Worm (Caenorhabditis elegans) whole organism, L3 larva: Measurements from ENCODE around the gene R02F2.4.
A peak's percentile ranks its signal among the peaks of the same experiment; 100 is the strongest.

ENCODE experiments used
- R02D3.7 ChIP-seq: fragments of 150-350 bp; optimal IDR thresholded peaks from 2 replicates; lab custom pipeline; 2014; ENCODE audit warnings: missing biosample characterization, missing genetic modification characterization
- ZK546.5 ChIP-seq: sonication (generic microtip); optimal IDR thresholded peaks from 2 replicates; lab custom pipeline; 2017; ENCODE audit warnings: missing biosample characterization, missing genetic modification characterization
- aly-2 ChIP-seq: fragments of 150-350 bp; optimal IDR thresholded peaks from 2 replicates; lab custom pipeline; 2014; ENCODE audit warnings: missing biosample characterization, missing genetic modification characterization
- ama-1 ChIP-seq: fragments of 150-350 bp; optimal IDR thresholded peaks from 2 replicates; lab custom pipeline; 2018
- ceh-16 ChIP-seq: sonication (generic microtip); optimal IDR thresholded peaks from 2 replicates; lab custom pipeline; 2017; ENCODE audit warnings: missing biosample characterization, missing genetic modification characterization
- ceh-28 ChIP-seq: fragments of 150-350 bp; optimal IDR thresholded peaks from 2 replicates; lab custom pipeline; 2014; ENCODE audit warnings: missing biosample characterization, missing genetic modification reagents, missing genetic modification characterization
- ceh-9 ChIP-seq: sonication (generic microtip); optimal IDR thresholded peaks from 2 replicates; lab custom pipeline; 2018; ENCODE audit warnings: missing biosample characterization, missing genetic modification characterization
- egl-27 ChIP-seq: sonication (generic microtip); optimal IDR thresholded peaks from 4 replicates; lab custom pipeline; 2017; ENCODE audit warnings: missing biosample characterization, missing genetic modification reagents, missing genetic modification characterization
- egl-5 ChIP-seq: fragments of 150-350 bp; optimal IDR thresholded peaks from 2 replicates; lab custom pipeline; 2017; ENCODE audit warnings: missing biosample characterization, missing genetic modification reagents, missing genetic modification characterization, inconsistent platforms
- elt-2 ChIP-seq: sonication (generic microtip); optimal IDR thresholded peaks from 2 replicates; lab custom pipeline; 2016; ENCODE audit warnings: missing genetic modification reagents, mild to moderate bottlenecking, missing genetic modification characterization, missing compliant biosample characterization
- elt-3 ChIP-seq, 3 experiments: fragments of 150-350 bp in 1 of 3; sonication (generic microtip) in 2 of 3; optimal IDR thresholded peaks; 2 replicates in 2 of 3; 4 replicates in 1 of 3; lab custom pipeline; 2014 to 2017; ENCODE audit warnings: missing biosample characterization in 3 of 3, missing genetic modification characterization in 3 of 3
- eor-1 ChIP-seq, 2 experiments: fragments of 150-350 bp; optimal IDR thresholded peaks; 2 replicates each; lab custom pipeline; 2014 to 2018; ENCODE audit warnings: missing biosample characterization in 2 of 2, missing genetic modification characterization in 2 of 2
- fkh-10 ChIP-seq: sonication (generic microtip); optimal IDR thresholded peaks from 2 replicates; lab custom pipeline; 2017; ENCODE audit warnings: missing biosample characterization, missing genetic modification reagents, missing genetic modification characterization
- fkh-2 ChIP-seq: fragments of 150-350 bp; optimal IDR thresholded peaks from 2 replicates; lab custom pipeline; 2014; ENCODE audit warnings: missing biosample characterization, missing genetic modification reagents, missing genetic modification characterization
- hmg-11 ChIP-seq: sonication (generic microtip); optimal IDR thresholded peaks from 2 replicates; lab custom pipeline; 2016; ENCODE audit warnings: missing genetic modification characterization, missing compliant biosample characterization
- lin-15B ChIP-seq: fragments of 150-350 bp; optimal IDR thresholded peaks from 2 replicates; lab custom pipeline; 2014; ENCODE audit warnings: missing biosample characterization, missing genetic modification characterization
- lin-39 ChIP-seq: fragments of 150-350 bp; optimal IDR thresholded peaks from 2 replicates; lab custom pipeline; 2018; ENCODE audit warnings: missing biosample characterization, missing genetic modification reagents, missing genetic modification characterization
- lsy-12 ChIP-seq: sonication (generic microtip); optimal IDR thresholded peaks from 2 replicates; lab custom pipeline; 2016; ENCODE audit warnings: mild to moderate bottlenecking, missing genetic modification characterization, missing compliant biosample characterization
- mdl-1 ChIP-seq: fragments of 150-350 bp; optimal IDR thresholded peaks from 2 replicates; lab custom pipeline; 2014; ENCODE audit warnings: missing biosample characterization, missing genetic modification characterization
- mml-1 ChIP-seq: fragments of 150-350 bp; sonication (generic microtip); optimal IDR thresholded peaks from 3 replicates; lab custom pipeline; 2014; ENCODE audit warnings: missing biosample characterization, missing genetic modification characterization
- nfya-1 ChIP-seq: sonication (generic microtip); optimal IDR thresholded peaks from 2 replicates; lab custom pipeline; 2017; ENCODE audit warnings: missing genetic modification characterization, mild to moderate bottlenecking, missing compliant biosample characterization, antibody characterized with exemption, moderate library complexity; ENCODE audit not compliant: insufficient read depth
- nhr-11 ChIP-seq: fragments of 150-350 bp; optimal IDR thresholded peaks from 2 replicates; lab custom pipeline; 2014; ENCODE audit warnings: missing biosample characterization, missing genetic modification characterization
- nhr-12 ChIP-seq: fragments of 150-350 bp; optimal IDR thresholded peaks from 2 replicates; lab custom pipeline; 2014; ENCODE audit warnings: missing biosample characterization, missing genetic modification characterization
- nhr-23 ChIP-seq: fragments of 150-350 bp; optimal IDR thresholded peaks from 2 replicates; lab custom pipeline; 2014; ENCODE audit warnings: missing biosample characterization, missing genetic modification reagents, missing genetic modification characterization
- nhr-237 ChIP-seq: fragments of 150-350 bp; optimal IDR thresholded peaks from 2 replicates; lab custom pipeline; 2014; ENCODE audit warnings: missing biosample characterization, missing genetic modification characterization
- nhr-25 ChIP-seq: sonication (generic microtip); optimal IDR thresholded peaks from 2 replicates; lab custom pipeline; 2017; ENCODE audit warnings: missing biosample characterization, missing genetic modification characterization
- nhr-43 ChIP-seq: sonication (generic microtip); optimal IDR thresholded peaks from 2 replicates; lab custom pipeline; 2016; ENCODE audit warnings: mild to moderate bottlenecking, missing genetic modification characterization, missing compliant biosample characterization; ENCODE audit not compliant: poor library complexity, severe bottlenecking
- nhr-67 ChIP-seq: fragments of 150-350 bp; optimal IDR thresholded peaks from 2 replicates; lab custom pipeline; 2014; ENCODE audit warnings: missing biosample characterization, missing genetic modification characterization
- nhr-76 ChIP-seq: fragments of 150-350 bp; sonication (generic microtip); optimal IDR thresholded peaks from 5 replicates; lab custom pipeline; 2014; ENCODE audit warnings: missing biosample characterization, missing genetic modification characterization
- nhr-77 ChIP-seq: fragments of 150-350 bp; optimal IDR thresholded peaks from 2 replicates; lab custom pipeline; 2014; ENCODE audit warnings: missing biosample characterization, missing genetic modification characterization
- pha-4 ChIP-seq: fragments of 150-350 bp; optimal IDR thresholded peaks from 2 replicates; lab custom pipeline; 2014; ENCODE audit warnings: missing biosample characterization, missing genetic modification reagents, missing genetic modification characterization
- pqm-1 ChIP-seq: fragments of 150-350 bp; optimal IDR thresholded peaks from 2 replicates; lab custom pipeline; 2017; ENCODE audit warnings: missing biosample characterization, missing genetic modification characterization, inconsistent platforms
- skn-1 ChIP-seq: fragments of 150-350 bp; optimal IDR thresholded peaks from 2 replicates; lab custom pipeline; 2014; ENCODE audit warnings: missing biosample characterization, missing genetic modification characterization
- snpc-4 ChIP-seq: fragments of 150-350 bp; optimal IDR thresholded peaks from 2 replicates; lab custom pipeline; 2014; ENCODE audit warnings: missing biosample characterization, missing genetic modification characterization
- unc-39 ChIP-seq: sonication (generic microtip); optimal IDR thresholded peaks from 4 replicates; lab custom pipeline; 2017; ENCODE audit warnings: missing biosample characterization, missing genetic modification characterization
- unc-62 ChIP-seq: fragments of 150-350 bp; sonication (generic microtip); optimal IDR thresholded peaks from 4 replicates; lab custom pipeline; 2014; ENCODE audit warnings: missing biosample characterization, missing genetic modification reagents, missing genetic modification characterization
- zag-1 ChIP-seq: fragments of 150-350 bp; optimal IDR thresholded peaks from 2 replicates; lab custom pipeline; 2014; ENCODE audit warnings: missing biosample characterization, missing genetic modification characterization
- ztf-11 ChIP-seq: fragments of 150-350 bp; optimal IDR thresholded peaks from 2 replicates; lab custom pipeline; 2014; ENCODE audit warnings: missing biosample characterization, missing genetic modification characterization
- ztf-4 ChIP-seq: fragments of 150-350 bp; optimal IDR thresholded peaks from 2 replicates; lab custom pipeline; 2014; ENCODE audit warnings: missing biosample characterization, missing genetic modification characterization

Gene R02F2.4

DNA sequence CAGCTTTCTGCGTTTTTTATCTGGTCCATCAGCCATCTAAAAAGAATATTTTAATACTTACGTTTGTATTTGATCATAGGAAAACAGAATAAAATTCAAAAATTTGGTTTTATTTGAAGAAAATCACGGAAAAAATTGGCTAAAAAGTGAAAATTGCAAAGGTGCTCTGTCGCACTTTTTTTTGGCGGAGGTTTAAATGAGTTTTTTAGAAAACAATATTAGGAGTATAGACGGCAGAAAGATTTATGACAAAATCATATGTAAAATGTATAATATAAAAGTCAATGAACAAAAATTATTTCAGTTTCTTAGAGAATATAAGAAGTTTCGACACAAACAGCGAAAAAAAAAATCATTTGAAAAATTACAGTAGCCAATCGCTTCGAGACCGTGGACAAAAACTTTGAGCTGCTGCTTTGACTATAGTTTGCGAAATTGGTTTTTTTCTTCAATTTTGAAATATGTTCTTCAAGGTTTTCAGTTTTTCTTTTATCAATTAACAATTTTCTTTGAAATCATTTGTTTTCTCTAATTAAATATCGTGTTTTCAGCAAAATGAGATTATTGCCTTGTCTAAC is at the start of gene R02F2.4, which contains the start of gene R02F2.7:
Gene R02F2.4, plus strand, starts transcription at position 552 of the 578 bp plus-strand sequence.
Gene R02F2.7, minus strand, starts transcription at position 36 of the 578 bp plus-strand sequence.
- TF ChIP-seq nhr-11: no peak
- TF ChIP-seq lin-15B: peak; percentile 12
- peak; percentile 23 for TF ChIP-seq nhr-23 (tag; lab: Kevin White, UChicago)
- TF ChIP-seq nfya-1 (tag; lab: Kevin White, UChicago): peak; percentile 2

DNA sequence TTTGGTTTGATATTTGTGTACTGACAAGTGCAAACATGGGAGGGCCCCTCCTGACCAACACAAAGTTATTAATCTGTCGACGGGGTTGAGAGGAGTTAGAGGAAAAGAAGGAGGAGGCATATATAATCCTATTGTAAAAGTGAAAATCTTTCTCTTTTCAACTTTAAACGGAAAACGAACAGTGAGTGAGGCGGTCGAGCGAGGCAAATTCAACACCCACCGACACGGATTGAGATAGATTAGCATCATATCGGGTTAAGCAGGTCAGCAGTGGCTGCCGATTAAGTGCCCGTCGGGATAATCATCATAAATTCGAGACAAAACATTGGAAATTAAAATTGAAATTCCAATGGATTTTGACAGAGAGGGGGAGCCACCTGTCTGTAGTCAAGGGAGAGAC is 47.8 kb upstream of the R02F2.4 start:
- TF ChIP-seq unc-62 (GFP tag; lab: Kevin White, UChicago) (no peak), ceh-16 (tag; lab: Kevin White, UChicago) (no peak), pha-4 (no peak), R02D3.7 (tag; lab: Kevin White, UChicago) (no peak)
- TF ChIP-seq, all 47 proteins: peak for 0

DNA sequence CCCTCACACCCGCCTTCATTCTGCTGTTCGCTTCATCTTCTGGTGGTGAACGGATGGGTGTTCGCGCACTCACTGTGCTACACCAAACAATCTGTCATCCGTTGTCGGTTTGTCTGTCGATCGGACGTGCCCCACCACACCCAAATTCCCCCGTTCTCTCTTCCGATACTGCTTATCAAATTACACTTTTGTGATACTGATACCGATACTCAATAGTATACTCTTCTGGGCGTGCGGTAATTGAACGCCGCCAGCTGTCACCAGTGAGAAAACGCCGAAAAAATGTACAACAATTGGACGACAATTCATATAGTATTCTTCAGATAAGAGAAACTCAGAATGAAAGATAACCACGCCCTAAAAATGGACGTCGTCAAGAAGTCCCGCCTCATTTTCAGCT is 46.0 kb upstream of the R02F2.4 start:
- TF ChIP-seq eor-1 (tag; optimal IDR thresholded peaks at IDR 0.05; lab: Kevin White, UChicago) (no peak), ztf-11 (tag; lab: Kevin White, UChicago) (no peak), lin-39 (tag; lab: Kevin White, UChicago) (no peak), nhr-12 (no peak), nhr-237 (tag; lab: Kevin White, UChicago) (no peak), aly-2 (tag; lab: Kevin White, UChicago) (no peak), R02D3.7 (tag; lab: Kevin White, UChicago) (no peak), elt-3 (tag; optimal IDR thresholded peaks at IDR 0.05; lab: Kevin White, UChicago) (peak in 1 of 3 experiments; percentile 70), lsy-12 (tag; lab: Kevin White, UChicago) (no peak), egl-27 (tag; lab: Kevin White, UChicago) (no peak), elt-2 (tag; lab: Kevin White, UChicago) (peak; percentile 44)

DNA sequence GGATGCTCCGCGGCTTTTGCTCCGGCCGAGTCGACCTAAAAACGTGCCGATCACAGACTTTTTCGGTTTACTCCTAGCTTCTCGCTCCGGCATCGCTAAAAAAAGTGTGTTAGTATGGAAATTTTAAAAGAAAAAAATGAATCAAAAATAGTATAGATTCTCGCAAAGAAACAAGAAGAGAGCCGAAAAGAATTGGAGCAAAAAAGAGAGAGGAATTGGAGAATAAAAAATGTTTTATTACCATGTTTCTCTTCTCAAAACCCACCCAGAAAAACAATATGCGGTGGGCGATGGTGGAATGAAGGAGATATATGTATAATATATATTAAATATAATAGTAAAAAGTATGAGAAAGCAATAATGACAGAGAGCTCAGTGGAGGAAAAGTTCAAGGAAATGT is 43.5 kb upstream of the R02F2.4 start, which contains the start of gene W03A5.6:
Gene W03A5.6, minus strand, starts transcription at position 101 of the 400 bp plus-strand sequence.
- TF ChIP-seq ztf-4 (no peak), mml-1 (tag; lab: Kevin White, UChicago) (no peak), fkh-2 (tag; lab: Kevin White, UChicago) (no peak), pha-4 (no peak), nhr-43 (tag; lab: Kevin White, UChicago) (no peak), nhr-77 (tag; lab: Kevin White, UChicago) (no peak), unc-62 (GFP tag; lab: Kevin White, UChicago) (no peak), unc-39 (tag; lab: Kevin White, UChicago) (no peak), mdl-1 (tag; lab: Kevin White, UChicago) (no peak), zag-1 (tag; lab: Kevin White, UChicago) (no peak), egl-5 (tag; lab: Kevin White, UChicago) (no peak), lin-15B (no peak), fkh-10 (GFP tag; lab: Kevin White, UChicago) (no peak), eor-1 (tag; optimal IDR thresholded peaks at IDR 0.05; lab: Kevin White, UChicago) (no peak), nhr-237 (tag; lab: Kevin White, UChicago) (no peak), elt-3 (tag; optimal IDR thresholded peaks at IDR 0.05; lab: Kevin White, UChicago) (no peak)

DNA sequence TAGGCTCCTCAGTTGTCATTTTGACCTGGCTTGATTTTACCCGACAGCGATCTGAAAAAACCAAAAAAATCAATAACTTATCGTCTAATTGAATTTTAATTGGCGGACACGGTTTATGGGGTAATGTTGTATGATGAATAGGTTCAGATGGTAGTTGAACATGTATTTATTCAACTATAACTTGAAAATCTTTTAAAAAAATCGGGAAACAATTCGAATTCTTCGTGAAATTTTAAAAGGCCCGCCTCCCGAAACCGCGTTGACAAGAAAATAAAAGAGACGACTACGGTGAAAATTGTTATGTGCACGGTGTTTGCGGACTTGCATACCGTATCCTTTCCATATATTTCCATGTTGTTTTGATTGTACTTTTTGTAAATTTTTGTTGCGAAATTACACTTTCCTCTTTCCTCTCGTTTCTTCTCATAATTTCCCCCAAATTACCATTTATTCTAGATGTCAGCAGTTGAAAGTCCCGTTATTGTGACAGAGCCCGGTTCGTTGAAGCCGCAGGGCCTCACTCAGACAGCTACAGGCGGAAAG is 41.3 kb upstream of the R02F2.4 start, which contains the start of the genes T24G10.2 and disl-2:
Gene T24G10.2, minus strand, starts transcription at position 51 of the 543 bp plus-strand sequence.
Gene disl-2, plus strand, starts transcription at position 457 of the 543 bp plus-strand sequence.
- peak; percentile 12 for TF ChIP-seq pqm-1 (tag; lab: Kevin White, UChicago)
- no peak for TF ChIP-seq ZK546.5 (tag; lab: Kevin White, UChicago)
- TF ChIP-seq ama-1 (lab: Kevin White, UChicago): peak; percentile 58
- peak; percentile 92 for TF ChIP-seq nfya-1 (tag; lab: Kevin White, UChicago)
- TF ChIP-seq nhr-12: no peak
- no peak for TF ChIP-seq egl-5 (tag; lab: Kevin White, UChicago)
- TF ChIP-seq skn-1 (tag; lab: Kevin White, UChicago): no peak
- TF ChIP-seq R02D3.7 (tag; lab: Kevin White, UChicago): no peak
- TF ChIP-seq nhr-76 (tag; lab: Kevin White, UChicago): peak; percentile 84
- peak; percentile 48 for TF ChIP-seq nhr-25
- peak; percentile 67 for TF ChIP-seq lin-15B
- no peak for TF ChIP-seq eor-1 (tag; optimal IDR thresholded peaks at IDR 0.05; lab: Kevin White, UChicago)
- no peak for TF ChIP-seq aly-2 (tag; lab: Kevin White, UChicago)
- TF ChIP-seq fkh-2 (tag; lab: Kevin White, UChicago): no peak
- TF ChIP-seq pha-4: peak; percentile 86
- no peak for TF ChIP-seq ztf-4
- peak; percentile 61 for TF ChIP-seq snpc-4
- TF ChIP-seq elt-2 (tag; lab: Kevin White, UChicago): peak; percentile 13
- TF ChIP-seq lin-39 (tag; lab: Kevin White, UChicago): peak; percentile 44
- peak; percentile 45 for TF ChIP-seq nhr-23 (tag; lab: Kevin White, UChicago)
- TF ChIP-seq elt-3 (tag; optimal IDR thresholded peaks at IDR 0.05; lab: Kevin White, UChicago): no peak
- TF ChIP-seq hmg-11 (tag; lab: Kevin White, UChicago): peak; percentile 43
- no peak for TF ChIP-seq zag-1 (tag; lab: Kevin White, UChicago)
- no peak for TF ChIP-seq nhr-237 (tag; lab: Kevin White, UChicago)
- no peak for TF ChIP-seq ceh-9
- no peak for TF ChIP-seq nhr-67 (tag; lab: Kevin White, UChicago)
- peak; percentile 30 for TF ChIP-seq ceh-28 (tag; lab: Kevin White, UChicago)
